Fruit fly (Drosophila melanogaster): ENCODE measurements around the gene CG3987.

Gene CG3987

dm6 chr3R:15149772-15150512 lies 10.2 kb downstream of the CG3987 start, which contains the start of gene Gyc88E (continued):
- TF ChIP-seq CG12942 (GFP tag; optimal IDR thresholded peaks at IDR 0.05) (no peak), CG13894 (tag; optimal IDR thresholded peaks at IDR 0.05) (no peak), lilli (GFP tag; optimal IDR thresholded peaks at IDR 0.05) (no peak), CG6254 (GFP tag; optimal IDR thresholded peaks at IDR 0.05) (no peak), ewg (GFP tag; optimal IDR thresholded peaks at IDR 0.05) (peak; percentile 69), sisA (GFP tag; IDR thresholded peaks at IDR 0.05) (0 out of 2 replicates have a peak, but pooled peaks have one; percentile 15), Dll (GFP tag; IDR thresholded peaks at IDR 0.05; ENCODE audit: partially characterized antibody) (no peak), klu (GFP tag; IDR thresholded peaks at IDR 0.05) (no peak), bab2 (GFP tag; optimal IDR thresholded peaks at IDR 0.05) (no peak), CG30431 (GFP tag; optimal IDR thresholded peaks at IDR 0.05) (no peak), esg (GFP tag; conservative IDR thresholded peaks at IDR 0.05) (no peak), CG10321 (GFP tag; IDR thresholded peaks at IDR 0.05) (no peak), grau (tag; optimal IDR thresholded peaks at IDR 0.05) (no peak), CG31365 (tag; optimal IDR thresholded peaks at IDR 0.05) (no peak), salm (tag; optimal IDR thresholded peaks at IDR 0.05) (no peak), sna (GFP tag; IDR thresholded peaks at IDR 0.05; ENCODE audit: partially characterized antibody) (no peak), pum (GFP tag; optimal IDR thresholded peaks at IDR 0.05) (no peak), BtbVII (GFP tag; optimal IDR thresholded peaks at IDR 0.05) (no peak), row (GFP tag; IDR thresholded peaks at IDR 0.05) (peak; percentile 65; the same call in 2 of the 3 replicates), z (GFP tag; IDR thresholded peaks at IDR 0.05) (no peak), pan (optimal IDR thresholded peaks at IDR 0.05) (no peak), pan (GFP tag; optimal IDR thresholded peaks at IDR 0.05 in 1 of 2, IDR thresholded peaks at IDR 0.05 in 1 of 2) (peak in 1 of 2 experiments; percentile 83), bigmax (GFP tag; optimal IDR thresholded peaks at IDR 0.05) (no peak), CG5245 (GFP tag; optimal IDR thresholded peaks at IDR 0.05) (no peak), sd (tag; optimal IDR thresholded peaks at IDR 0.05) (no peak), bcd (GFP tag; optimal IDR thresholded peaks at IDR 0.05) (no peak), Ptx1 (GFP tag; IDR thresholded peaks at IDR 0.05) (peak; percentile 77), Med (GFP tag) (peak; percentile 45), dati (GFP tag; IDR thresholded peaks at IDR 0.05) (0 out of 2 replicates have a peak, but pooled peaks have one; percentile 31), maf-S (GFP tag; optimal IDR thresholded peaks at IDR 0.05) (no peak), usp (GFP tag; optimal IDR thresholded peaks at IDR 0.05) (no peak), CG10654 (GFP tag; optimal IDR thresholded peaks at IDR 0.05) (no peak), Pdp1 (GFP tag; optimal IDR thresholded peaks at IDR 0.05) (no peak), Dp (GFP tag; optimal IDR thresholded peaks at IDR 0.05) (no peak), Rx (GFP tag; IDR thresholded peaks at IDR 0.05) (no peak), CG1832 (GFP tag; optimal IDR thresholded peaks at IDR 0.05) (no peak), gem (tag; optimal IDR thresholded peaks at IDR 0.05) (peak; percentile 35), cg (GFP tag; optimal IDR thresholded peaks at IDR 0.05) (peak; percentile 19), Hr78 (GFP tag; optimal IDR thresholded peaks at IDR 0.05) (no peak), dysf (GFP tag; IDR thresholded peaks at IDR 0.05) (peak; percentile 67), Sin3A (optimal IDR thresholded peaks at IDR 0.05) (no peak), Sox102F (GFP tag; optimal IDR thresholded peaks at IDR 0.05) (no peak), Neu2 (GFP tag; optimal IDR thresholded peaks at IDR 0.05; ENCODE audit: borderline replicate concordance) (no peak), CG8290 (GFP tag; optimal IDR thresholded peaks at IDR 0.05) (no peak), CG8290 (tag; optimal IDR thresholded peaks at IDR 0.05) (no peak), tna (GFP tag; IDR thresholded peaks at IDR 0.05; ENCODE audit: partially characterized antibody) (no peak), Adf1 (GFP tag; IDR thresholded peaks at IDR 0.05) (no peak), Hmr (GFP tag; optimal IDR thresholded peaks at IDR 0.05) (peak; percentile 37), CG17385 (GFP tag; optimal IDR thresholded peaks at IDR 0.05) (no peak), scrt (GFP tag; optimal IDR thresholded peaks at IDR 0.05) (peak; percentile 52)

All from whole organism, embryonic.